Fruit fly (Drosophila melanogaster) whole organism, pupa: ENCODE data around the gene CG8202.

Source experiments
- CG10348 ChIP-seq: fragments of 200-800 bp; sonication (Bioruptor generic); IDR thresholded peaks from 2 replicates; pipeline ENCODE4 v1.3.6; 2022; ENCODE audit warnings: missing biosample characterization, missing genetic modification characterization
- CG12605 ChIP-seq: fragments of 200-800 bp; sonication (Bioruptor generic); IDR thresholded peaks from 2 replicates; pipeline ENCODE4 v1.3.6; 2022; ENCODE audit warnings: missing biosample characterization, missing genetic modification characterization
- CG14655 ChIP-seq: fragments of 200-800 bp; sonication (Bioruptor generic); optimal IDR thresholded peaks from 3 replicates; lab custom pipeline; 2017; ENCODE audit warnings: mild to moderate bottlenecking, missing biosample characterization, missing genetic modification reagents, missing genetic modification characterization
- CG15710 ChIP-seq: fragments of 200-800 bp; sonication (Bioruptor generic); optimal IDR thresholded peaks from 2 replicates; lab custom pipeline; 2018; ENCODE audit warnings: missing biosample characterization, mild to moderate bottlenecking, missing genetic modification characterization, moderate library complexity
- CG17806 ChIP-seq: fragments of 200-800 bp; sonication (Bioruptor generic); optimal IDR thresholded peaks from 2 replicates; lab custom pipeline; 2018; ENCODE audit warnings: missing biosample characterization, mild to moderate bottlenecking, missing genetic modification characterization, moderate library complexity
- CG34367 ChIP-seq: fragments of 200-800 bp; sonication (Bioruptor generic); optimal IDR thresholded peaks from 2 replicates; lab custom pipeline; 2018; ENCODE audit warnings: missing biosample characterization, mild to moderate bottlenecking, missing genetic modification characterization
- CG4496 ChIP-seq: fragments of 200-800 bp; sonication (Bioruptor generic); IDR thresholded peaks from 3 replicates; pipeline ENCODE4 v1.3.6; 2022; ENCODE audit warnings: missing biosample characterization, missing genetic modification characterization
- CG8159 ChIP-seq: fragments of 200-800 bp; sonication (Bioruptor generic); optimal IDR thresholded peaks from 3 replicates; lab custom pipeline; 2018; ENCODE audit warnings: missing biosample characterization, mild to moderate bottlenecking, missing genetic modification characterization, moderate library complexity
- CG8301 ChIP-seq: fragments of 200-800 bp; sonication (Bioruptor generic); optimal IDR thresholded peaks from 2 replicates; lab custom pipeline; 2018; ENCODE audit warnings: missing biosample characterization, mild to moderate bottlenecking, missing genetic modification characterization
- CG9948 ChIP-seq: fragments of 200-800 bp; sonication (Bioruptor generic); optimal IDR thresholded peaks from 2 replicates; lab custom pipeline; 2018; ENCODE audit warnings: missing biosample characterization, mild to moderate bottlenecking, missing genetic modification characterization, moderate library complexity
- D1 ChIP-seq: fragments of 200-800 bp; sonication (Bioruptor generic); optimal IDR thresholded peaks from 2 replicates; lab custom pipeline; 2018; ENCODE audit warnings: missing biosample characterization, mild to moderate bottlenecking, missing genetic modification characterization, moderate library complexity
- EcR ChIP-seq: fragments of 200-800 bp; sonication (Bioruptor generic); optimal IDR thresholded peaks from 3 replicates; lab custom pipeline; 2019; ENCODE audit warnings: missing biosample characterization, missing genetic modification characterization, mild to moderate bottlenecking, moderate library complexity, missing genetic modification reagents
- Pif1A ChIP-seq: fragments of 200-800 bp; sonication (Bioruptor generic); optimal IDR thresholded peaks from 3 replicates; lab custom pipeline; 2016; ENCODE audit warnings: missing biosample characterization, missing genetic modification characterization
- Snoo ChIP-seq: fragments of 200-800 bp; sonication (Bioruptor generic); optimal IDR thresholded peaks from 3 replicates; lab custom pipeline; 2017; ENCODE audit warnings: missing biosample characterization, mild to moderate bottlenecking, missing genetic modification characterization, inconsistent platforms

dm6 chr3R:8707166-8707565, 24.7 kb upstream of the CG8202 start:
- TF ChIP-seq Snoo (tag; lab: Kevin White, UChicago), result no peak
- no peak for TF ChIP-seq D1 (tag; lab: Kevin White, UChicago)
- no peak for TF ChIP-seq CG15710 (tag; lab: Kevin White, UChicago)
- no peak for TF ChIP-seq CG17806 (tag; lab: Kevin White, UChicago)
- TF ChIP-seq CG10348, result no peak
- no peak for TF ChIP-seq CG8301 (tag; lab: Kevin White, UChicago)
- TF ChIP-seq CG8159, result peak; percentile 12
- no peak for TF ChIP-seq CG12605
- no peak for TF ChIP-seq CG14655 (GFP tag; lab: Kevin White, UChicago)
- no peak; the same call in 2 of the 3 replicates for TF ChIP-seq CG4496 (GFP tag; lab: Robert Waterston, UW)
- TF ChIP-seq CG9948, result no peak
- no peak for TF ChIP-seq Pif1A (GFP tag; lab: Kevin White, UChicago)
- TF ChIP-seq EcR, result no peak
- TF ChIP-seq CG34367 (tag; lab: Kevin White, UChicago), result no peak
